Worm (Caenorhabditis elegans): Measurements from ENCODE around the gene C56G2.15.

ce11 chrIII:6334364-6334763, 33.3 kb downstream of the C56G2.15 start:
- TF ChIP-seq B0310.2 (tag; optimal IDR thresholded peaks at IDR 0.05), result no peak
- TF ChIP-seq ets-7 (tag; optimal IDR thresholded peaks at IDR 0.05), result no peak
- TF ChIP-seq ama-1 (optimal IDR thresholded peaks at IDR 0.05), result no peak
- no peak for TF ChIP-seq hmbx-1 (tag; optimal IDR thresholded peaks at IDR 0.05)
- TF ChIP-seq flt-1 (GFP tag; IDR thresholded peaks at IDR 0.05), result no peak
- TF ChIP-seq tbx-11 (GFP tag; IDR thresholded peaks at IDR 0.05), result no peak
- no peak for TF ChIP-seq sea-1 (GFP tag; conservative IDR thresholded peaks at IDR 0.05)
- TF ChIP-seq ceh-13 (GFP tag; optimal IDR thresholded peaks at IDR 0.05), result no peak
- no peak for TF ChIP-seq F13C5.2 (tag; optimal IDR thresholded peaks at IDR 0.05)
- TF ChIP-seq hnd-1 (tag; optimal IDR thresholded peaks at IDR 0.05), result no peak
- TF ChIP-seq ceh-36 (tag; optimal IDR thresholded peaks at IDR 0.05), result no peak
- TF ChIP-seq tra-4 (tag; optimal IDR thresholded peaks at IDR 0.05), result no peak

Measured in whole organism, early embryonic.